Fruit fly (Drosophila melanogaster) whole organism, prepupa: Measurements from ENCODE around the gene CG2059.

ENCODE experiments used
- Blimp-1 ChIP-seq: fragments of 200-800 bp; sonication (Bioruptor generic); optimal IDR thresholded peaks from 3 replicates; lab custom pipeline; 2017; ENCODE audit warnings: missing biosample characterization, missing genetic modification characterization, mild to moderate bottlenecking, moderate library complexity, missing genetic modification reagents
- CG10631 ChIP-seq: fragments of 200-800 bp; sonication (Bioruptor generic); optimal IDR thresholded peaks from 2 replicates; lab custom pipeline; 2016; ENCODE audit warnings: missing biosample characterization, missing genetic modification characterization
- CG10669 ChIP-seq: fragments of 200-800 bp; sonication (Bioruptor generic); optimal IDR thresholded peaks from 3 replicates; lab custom pipeline; 2018; ENCODE audit warnings: missing biosample characterization, mild to moderate bottlenecking, missing genetic modification characterization, moderate library complexity
- CG11294 ChIP-seq: fragments of 200-800 bp; sonication (Bioruptor generic); IDR thresholded peaks from 2 replicates; pipeline ENCODE4 v1.3.6; 2022; ENCODE audit warnings: missing biosample characterization, missing genetic modification characterization
- CG11762 ChIP-seq: fragments of 200-800 bp; sonication (Bioruptor generic); optimal IDR thresholded peaks from 3 replicates; lab custom pipeline; 2016; ENCODE audit warnings: missing biosample characterization, missing genetic modification characterization; ENCODE audit not compliant: insufficient read depth
- CG11902 ChIP-seq: fragments of 200-800 bp; sonication (Bioruptor generic); optimal IDR thresholded peaks from 3 replicates; lab custom pipeline; 2016; ENCODE audit warnings: missing biosample characterization, missing genetic modification characterization
- CG15336 ChIP-seq: fragments of 200-800 bp; sonication (Bioruptor generic); IDR thresholded peaks from 2 replicates; pipeline ENCODE4 v1.3.6; 2022; ENCODE audit warnings: missing biosample characterization, missing genetic modification characterization
- CG3032 ChIP-seq: fragments of 200-800 bp; optimal IDR thresholded peaks from 2 replicates; lab custom pipeline; 2019; ENCODE audit warnings: missing biosample characterization, mild to moderate bottlenecking, missing genetic modification characterization, moderate library complexity
- CG31627 ChIP-seq: fragments of 200-800 bp; sonication (Bioruptor generic); optimal IDR thresholded peaks from 3 replicates; lab custom pipeline; 2016; ENCODE audit warnings: missing biosample characterization, missing genetic modification characterization
- CG34406 ChIP-seq: fragments of 200-800 bp; sonication (Bioruptor generic); optimal IDR thresholded peaks from 3 replicates; lab custom pipeline; 2016; ENCODE audit warnings: missing biosample characterization, missing genetic modification characterization
- CG3919 ChIP-seq: fragments of 200-800 bp; sonication (Bioruptor generic); optimal IDR thresholded peaks from 3 replicates; lab custom pipeline; 2016; ENCODE audit warnings: missing biosample characterization, missing genetic modification characterization
- CG4318 ChIP-seq: fragments of 200-800 bp; sonication (Bioruptor generic); optimal IDR thresholded peaks from 3 replicates; lab custom pipeline; 2017; ENCODE audit warnings: missing biosample characterization, mild to moderate bottlenecking, missing genetic modification characterization
- CG6163 ChIP-seq: fragments of 200-800 bp; sonication (Bioruptor generic); IDR thresholded peaks from 3 replicates; pipeline ENCODE4 v1.3.6; 2022; ENCODE audit warnings: missing biosample characterization, missing genetic modification characterization
- CG6276 ChIP-seq: fragments of 200-800 bp; sonication (Bioruptor generic); optimal IDR thresholded peaks from 2 replicates; lab custom pipeline; 2017; ENCODE audit warnings: missing biosample characterization, mild to moderate bottlenecking, missing genetic modification characterization
- CG6792 ChIP-seq: fragments of 200-800 bp; sonication (Bioruptor generic); optimal IDR thresholded peaks from 3 replicates; lab custom pipeline; 2016; ENCODE audit warnings: missing biosample characterization, missing genetic modification characterization
- CG6854 ChIP-seq: fragments of 200-800 bp; sonication (Bioruptor generic); optimal IDR thresholded peaks from 2 replicates; lab custom pipeline; 2017; ENCODE audit warnings: missing biosample characterization, mild to moderate bottlenecking, missing genetic modification characterization
- CG7368 ChIP-seq: fragments of 200-800 bp; sonication (Bioruptor generic); optimal IDR thresholded peaks from 3 replicates; lab custom pipeline; 2016; ENCODE audit warnings: missing biosample characterization, missing genetic modification characterization
- CG8119 ChIP-seq: fragments of 200-800 bp; sonication (Bioruptor generic); IDR thresholded peaks from 3 replicates; pipeline ENCODE4 v1.3.6; 2022; ENCODE audit warnings: missing biosample characterization, missing genetic modification characterization
- CG8632 ChIP-seq: fragments of 200-800 bp; sonication (Bioruptor generic); optimal IDR thresholded peaks from 3 replicates; lab custom pipeline; 2016; ENCODE audit warnings: missing biosample characterization, missing genetic modification characterization
- CG9139 ChIP-seq: fragments of 200-800 bp; sonication (Bioruptor generic); optimal IDR thresholded peaks from 3 replicates; lab custom pipeline; 2017; ENCODE audit warnings: missing biosample characterization, mild to moderate bottlenecking, missing genetic modification characterization
- Eip75B ChIP-seq: fragments of 200-800 bp; sonication (Bioruptor generic); optimal IDR thresholded peaks from 3 replicates; lab custom pipeline; 2016; ENCODE audit warnings: missing biosample characterization, missing genetic modification characterization
- Eip78C ChIP-seq: fragments of 200-800 bp; sonication (Bioruptor generic); peaks from one replicate; lab custom pipeline; 2016; ENCODE audit warnings: missing biosample characterization, missing genetic modification characterization
- Eip93F ChIP-seq: fragments of 200-800 bp; sonication (Bioruptor generic); optimal IDR thresholded peaks from 2 replicates; lab custom pipeline; 2016; ENCODE audit warnings: missing biosample characterization, mild to moderate bottlenecking, missing genetic modification characterization
- Ets21C ChIP-seq: fragments of 200-800 bp; sonication (Bioruptor generic); optimal IDR thresholded peaks from 3 replicates; lab custom pipeline; 2016; ENCODE audit warnings: missing biosample characterization, missing genetic modification characterization
- Ets96B ChIP-seq: fragments of 200-800 bp; optimal IDR thresholded peaks from 2 replicates; lab custom pipeline; 2019; ENCODE audit warnings: missing biosample characterization, mild to moderate bottlenecking, missing genetic modification characterization, moderate library complexity
- Gug ChIP-seq: fragments of 200-800 bp; sonication (Bioruptor generic); IDR thresholded peaks from 2 replicates; pipeline ENCODE4 v1.3.6; 2022; ENCODE audit warnings: missing biosample characterization, missing genetic modification characterization
- Hr38 ChIP-seq: sonication (Bioruptor generic); optimal IDR thresholded peaks from 2 replicates; lab custom pipeline; 2016; ENCODE audit warnings: missing biosample characterization, missing genetic modification characterization
- Hr39 ChIP-seq: fragments of 200-800 bp; sonication (Bioruptor generic); optimal IDR thresholded peaks from 2 replicates; lab custom pipeline; 2016; ENCODE audit warnings: missing biosample characterization, missing genetic modification characterization
- Hr4 ChIP-seq: fragments of 200-800 bp; sonication (Bioruptor generic); optimal IDR thresholded peaks from 3 replicates; lab custom pipeline; 2016; ENCODE audit warnings: missing biosample characterization, missing genetic modification characterization
- Lpt ChIP-seq: fragments of 200-800 bp; sonication (Bioruptor generic); optimal IDR thresholded peaks from 3 replicates; lab custom pipeline; 2016; ENCODE audit warnings: missing biosample characterization, missing genetic modification characterization
- Met ChIP-seq: fragments of 200-800 bp; sonication (Bioruptor generic); optimal IDR thresholded peaks from 3 replicates; lab custom pipeline; 2016; ENCODE audit warnings: missing biosample characterization, missing genetic modification characterization
- OdsH ChIP-seq: fragments of 200-800 bp; sonication (Bioruptor generic); optimal IDR thresholded peaks from 3 replicates; lab custom pipeline; 2016; ENCODE audit warnings: missing biosample characterization, missing genetic modification characterization
- Smox ChIP-seq: fragments of 200-800 bp; sonication (Bioruptor generic); optimal IDR thresholded peaks from 3 replicates; lab custom pipeline; 2016; ENCODE audit warnings: missing biosample characterization, missing genetic modification characterization
- Sox102F ChIP-seq: fragments of 200-800 bp; sonication (Bioruptor generic); optimal IDR thresholded peaks from 2 replicates; lab custom pipeline; 2016; ENCODE audit warnings: missing biosample characterization, mild to moderate bottlenecking, missing genetic modification characterization
- Sox14 ChIP-seq: fragments of 200-800 bp; sonication (Bioruptor generic); optimal IDR thresholded peaks from 3 replicates; lab custom pipeline; 2016; ENCODE audit warnings: missing biosample characterization, missing genetic modification characterization
- achi ChIP-seq: fragments of 200-800 bp; sonication (Bioruptor generic); optimal IDR thresholded peaks from 3 replicates; lab custom pipeline; 2016; ENCODE audit warnings: missing biosample characterization, missing genetic modification characterization
- acj6 ChIP-seq: fragments of 200-800 bp; sonication (Bioruptor generic); optimal IDR thresholded peaks from 3 replicates; lab custom pipeline; 2016; ENCODE audit warnings: missing biosample characterization, missing genetic modification characterization
- cyc ChIP-seq: fragments of 200-800 bp; sonication (Bioruptor generic); optimal IDR thresholded peaks from 3 replicates; lab custom pipeline; 2016; ENCODE audit warnings: missing biosample characterization, missing genetic modification characterization
- dac ChIP-seq: fragments of 200-800 bp; sonication (Bioruptor generic); optimal IDR thresholded peaks from 2 replicates; lab custom pipeline; 2017; ENCODE audit warnings: missing biosample characterization, mild to moderate bottlenecking, missing genetic modification characterization
- esn ChIP-seq: fragments of 200-800 bp; sonication (Bioruptor generic); optimal IDR thresholded peaks from 2 replicates; lab custom pipeline; 2016; ENCODE audit warnings: missing biosample characterization, mild to moderate bottlenecking, missing genetic modification characterization, moderate library complexity
- fd59A ChIP-seq: fragments of 200-800 bp; sonication (Bioruptor generic); optimal IDR thresholded peaks from 2 replicates; lab custom pipeline; 2017; ENCODE audit warnings: missing biosample characterization, mild to moderate bottlenecking, missing genetic modification characterization, missing genetic modification reagents
- fd85E ChIP-seq: fragments of 200-800 bp; sonication (Bioruptor generic); optimal IDR thresholded peaks from 3 replicates; lab custom pipeline; 2016; ENCODE audit warnings: missing biosample characterization, missing genetic modification characterization
- fkh ChIP-seq: fragments of 200-800 bp; sonication (Bioruptor generic); optimal IDR thresholded peaks from 3 replicates; lab custom pipeline; 2017; ENCODE audit warnings: missing biosample characterization, mild to moderate bottlenecking, missing genetic modification characterization, moderate library complexity
- net ChIP-seq: fragments of 200-800 bp; sonication (Bioruptor generic); optimal IDR thresholded peaks from 3 replicates; lab custom pipeline; 2016; ENCODE audit warnings: missing biosample characterization, missing genetic modification characterization
- pdm3 ChIP-seq: fragments of 200-800 bp; sonication (Bioruptor generic); optimal IDR thresholded peaks from 3 replicates; lab custom pipeline; 2016; ENCODE audit warnings: missing biosample characterization, missing genetic modification characterization
- salr ChIP-seq, 2 experiments: fragments of 200-800 bp; sonication (Bioruptor generic); optimal IDR thresholded peaks; 3 replicates each; lab custom pipeline; 2016 to 2018; ENCODE audit warnings: missing biosample characterization in 2 of 2, missing genetic modification characterization in 2 of 2, mild to moderate bottlenecking in 1 of 2
- spab ChIP-seq: fragments of 200-800 bp; sonication (Bioruptor generic); optimal IDR thresholded peaks from 2 replicates; lab custom pipeline; 2017; ENCODE audit warnings: missing biosample characterization, mild to moderate bottlenecking, missing genetic modification characterization, missing genetic modification reagents
- ss ChIP-seq, 2 experiments: fragments of 200-800 bp; sonication (Bioruptor generic); optimal IDR thresholded peaks; 2 replicates in 1 of 2; 3 replicates in 1 of 2; lab custom pipeline; 2017 to 2018; ENCODE audit warnings: mild to moderate bottlenecking in 2 of 2, missing biosample characterization in 2 of 2, missing genetic modification characterization in 2 of 2, moderate library complexity in 1 of 2
- svp ChIP-seq: fragments of 200-800 bp; sonication (Bioruptor generic); peaks from one replicate; lab custom pipeline; 2016; ENCODE audit warnings: missing biosample characterization, missing genetic modification characterization
- vri ChIP-seq: fragments of 200-800 bp; sonication (Bioruptor generic); optimal IDR thresholded peaks from 3 replicates; lab custom pipeline; 2016; ENCODE audit warnings: missing biosample characterization, mild to moderate bottlenecking, missing genetic modification characterization

CG2059 gene

dm6 chrX:7285995-7286985 is at the start of gene CG2059:
Gene CG2059 (plus strand): TSS chrX:7286358.
- TF ChIP-seq CG11294 (GFP tag; lab: Robert Waterston, UW) (no peak; the same call in 1 of the 2 replicates), Eip93F (GFP tag; lab: Kevin White, UChicago) (peak; percentile 29), CG10669 (GFP tag; lab: Kevin White, UChicago) (no peak), Met (GFP tag; lab: Kevin White, UChicago) (peak; percentile 7), CG6854 (GFP tag; lab: Kevin White, UChicago) (peak; percentile 56), Eip78C (GFP tag; lab: Kevin White, UChicago) (peak; percentile 75), CG11762 (GFP tag; lab: Kevin White, UChicago) (no peak), CG11902 (GFP tag; lab: Kevin White, UChicago) (peak; percentile 6), CG6276 (GFP tag; lab: Kevin White, UChicago) (peak; percentile 53), CG8119 (GFP tag; lab: Robert Waterston, UW) (peak; percentile 29; the same call in 1 of the 3 replicates), ss (GFP tag; optimal IDR thresholded peaks at IDR 0.05; lab: Kevin White, UChicago) (no peak), CG4318 (GFP tag; lab: Kevin White, UChicago) (no peak), Hr39 (GFP tag; lab: Kevin White, UChicago) (peak; percentile 45), OdsH (GFP tag; lab: Kevin White, UChicago) (peak; percentile 42), CG31627 (GFP tag; lab: Kevin White, UChicago) (peak; percentile 43), CG8632 (GFP tag; lab: Kevin White, UChicago) (no peak), Eip75B (no peak), Smox (peak; percentile 56), svp (GFP tag; lab: Kevin White, UChicago) (peak; percentile 83), Hr4 (peak; percentile 37), CG7368 (GFP tag; lab: Kevin White, UChicago) (no peak), Blimp-1 (GFP tag; lab: Kevin White, UChicago) (no peak), dac (no peak), achi (no peak), pdm3 (GFP tag; lab: Kevin White, UChicago) (peak; percentile 41), Ets21C (GFP tag; lab: Kevin White, UChicago) (peak; percentile 6), CG10631 (peak; percentile 28), CG6792 (no peak), CG34406 (peak; percentile 19), Sox102F (GFP tag; lab: Kevin White, UChicago) (peak; percentile 27), Ets96B (tag; lab: Kevin White, UChicago) (no peak), fd59A (GFP tag; lab: Kevin White, UChicago) (no peak), Lpt (no peak), CG3032 (tag; lab: Kevin White, UChicago) (peak; percentile 11), fd85E (GFP tag; lab: Kevin White, UChicago) (no peak), esn (peak; percentile 35), salr (GFP tag; optimal IDR thresholded peaks at IDR 0.05; lab: Kevin White, UChicago) (no peak), CG15336 (GFP tag; lab: Robert Waterston, UW) (peak; percentile 14; the same call in 1 of the 2 replicates), Gug (GFP tag; lab: Robert Waterston, UW) (no peak; the same call in 1 of the 2 replicates), net (GFP tag; lab: Kevin White, UChicago) (no peak), Hr38 (no peak), CG9139 (GFP tag; lab: Kevin White, UChicago) (no peak), vri (peak; percentile 99), cyc (peak; percentile 42), acj6 (GFP tag; lab: Kevin White, UChicago) (peak; percentile 15), CG6163 (GFP tag; lab: Robert Waterston, UW) (peak; percentile 36; the same call in 1 of the 3 replicates), CG3919 (GFP tag; lab: Kevin White, UChicago) (no peak), spab (GFP tag; lab: Kevin White, UChicago) (no peak), fkh (GFP tag; lab: Kevin White, UChicago) (peak; percentile 100), Sox14 (GFP tag; lab: Kevin White, UChicago) (no peak)
